Fruit fly (Drosophila melanogaster) whole organism, wandering third instar larva: ENCODE results near the gene CG8135.

Experiments used
- CG9705 ChIP-seq: fragments of 200-800 bp; sonication (Bioruptor generic); optimal IDR thresholded peaks from 2 replicates; lab custom pipeline; 2018; ENCODE audit warnings: missing biosample characterization, mild to moderate bottlenecking, missing genetic modification characterization
- Dif ChIP-seq: fragments of 200-275, 200-300 bp; sonication (Bioruptor generic); optimal IDR thresholded peaks from 2 replicates; lab custom pipeline; 2018; ENCODE audit warnings: missing biosample characterization, missing genetic modification characterization; ENCODE audit not compliant: partially characterized antibody
- Hr78 ChIP-seq: fragments of >200 bp; optimal IDR thresholded peaks from 2 replicates; lab custom pipeline; 2017; ENCODE audit warnings: missing biosample characterization, missing genetic modification characterization
- Sp1 ChIP-seq: fragments of 200-800 bp; sonication (Bioruptor generic); optimal IDR thresholded peaks from 3 replicates; lab custom pipeline; 2019; ENCODE audit warnings: missing biosample characterization, mild to moderate bottlenecking, missing genetic modification characterization, moderate library complexity
- br ChIP-seq: fragments of 200-800 bp; sonication (Bioruptor generic); optimal IDR thresholded peaks from 2 replicates; lab custom pipeline; 2016; ENCODE audit warnings: missing biosample characterization, missing genetic modification characterization
- brk ChIP-seq: fragments of 200-800 bp; sonication (Bioruptor generic); optimal IDR thresholded peaks from 2 replicates; lab custom pipeline; 2016; ENCODE audit warnings: missing biosample characterization, mild to moderate bottlenecking, missing genetic modification characterization
- h ChIP-seq: fragments of 200-800 bp; sonication (Bioruptor generic); optimal IDR thresholded peaks from 3 replicates; lab custom pipeline; 2016; ENCODE audit warnings: missing biosample characterization, mild to moderate bottlenecking, missing genetic modification characterization
- jim ChIP-seq: fragments of 175-275, 200-325 bp; sonication (Bioruptor generic); optimal IDR thresholded peaks from 2 replicates; lab custom pipeline; 2016; ENCODE audit warnings: missing biosample characterization, mild to moderate bottlenecking, missing genetic modification characterization
- pan ChIP-seq: fragments of >200 bp; optimal IDR thresholded peaks from 2 replicates; lab custom pipeline; 2017
- psq ChIP-seq: fragments of 200-800 bp; sonication (Bioruptor generic); optimal IDR thresholded peaks from 3 replicates; lab custom pipeline; 2017; ENCODE audit warnings: missing biosample characterization, mild to moderate bottlenecking, missing genetic modification characterization, moderate library complexity
- sv ChIP-seq: fragments of 200-800 bp; sonication (Bioruptor generic); optimal IDR thresholded peaks from 3 replicates; lab custom pipeline; 2016; ENCODE audit warnings: missing biosample characterization, missing genetic modification characterization
- tai ChIP-seq: sonication (Bioruptor generic); optimal IDR thresholded peaks from 2 replicates; lab custom pipeline; 2016; ENCODE audit warnings: missing biosample characterization, missing genetic modification characterization
- usp ChIP-seq: fragments of >200 bp; optimal IDR thresholded peaks from 2 replicates; lab custom pipeline; 2017; ENCODE audit warnings: missing biosample characterization, missing genetic modification characterization

DNA sequence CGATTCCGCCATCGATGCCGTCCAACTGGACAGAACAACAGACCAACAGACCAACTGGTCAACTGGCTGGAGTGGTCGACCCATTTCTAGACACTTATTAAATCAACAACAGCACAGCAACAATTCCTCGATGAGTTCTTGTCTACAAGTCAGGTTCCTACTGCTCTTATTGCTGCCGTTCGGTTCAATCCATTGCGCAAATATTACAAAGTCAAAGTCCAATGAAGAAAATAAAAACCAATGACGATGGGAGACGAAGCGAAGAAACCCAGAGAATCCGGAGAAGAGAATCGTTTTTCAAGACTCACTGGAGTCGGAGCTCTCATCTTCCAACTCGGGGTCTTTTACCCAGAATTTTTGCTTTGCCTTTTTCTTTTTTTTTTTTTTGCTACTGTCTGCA lies 15.2 kb upstream of the CG8135 start:
- TF ChIP-seq Hr78 (GFP tag; lab: Kevin White, UChicago) (no peak), pan (lab: Kevin White, UChicago) (no peak), CG9705 (GFP tag; lab: Kevin White, UChicago) (no peak), usp (no peak), Dif (GFP tag; lab: Kevin White, UChicago) (no peak), tai (GFP tag; lab: Kevin White, UChicago) (no peak), jim (GFP tag; lab: Kevin White, UChicago) (no peak), h (no peak), sv (GFP tag; lab: Kevin White, UChicago) (no peak), brk (GFP tag; lab: Kevin White, UChicago) (no peak), Sp1 (GFP tag; lab: Kevin White, UChicago) (no peak), psq (no peak), br (GFP tag; lab: Kevin White, UChicago) (no peak)
